Worm (Caenorhabditis elegans): ENCODE measurements around the gene metl-18.

ce11 chrIII:3395874-3396467 is 29.6 kb upstream of the metl-18 start, which contains the start of gene cri-3:
- no peak for TF ChIP-seq fax-1 (tag; optimal IDR thresholded peaks at IDR 0.05)
- TF ChIP-seq hlh-30 (tag; optimal IDR thresholded peaks at IDR 0.05; ENCODE audit: insufficient read depth), result no peak
- no peak for TF ChIP-seq madf-2 (tag; optimal IDR thresholded peaks at IDR 0.05)
- no peak for TF ChIP-seq sox-2 (GFP tag; IDR thresholded peaks at IDR 0.05)
- TF ChIP-seq ceh-14 (tag; optimal IDR thresholded peaks at IDR 0.05), result no peak
- no peak for TF ChIP-seq odd-2 (tag; optimal IDR thresholded peaks at IDR 0.05)
- no peak for TF ChIP-seq ztf-16 (tag; optimal IDR thresholded peaks at IDR 0.05)
- TF ChIP-seq elt-2 (tag; optimal IDR thresholded peaks at IDR 0.05), result no peak
- no peak for TF ChIP-seq sdc-2 (tag; optimal IDR thresholded peaks at IDR 0.05)
- TF ChIP-seq K09A11.1 (tag; optimal IDR thresholded peaks at IDR 0.05; ENCODE audit: insufficient read depth), result no peak
- no peak for TF ChIP-seq hlh-8 (tag; optimal IDR thresholded peaks at IDR 0.05)
